Worm (Caenorhabditis elegans): Measurements from ENCODE around the gene pat-4.

The pat-4 gene

ce11 chrIII:86316-86715 lies 8.3 kb downstream of the pat-4 start, which contains the start of gene attf-3 (continued):
- no peak for TF ChIP-seq attf-4 (tag; optimal IDR thresholded peaks at IDR 0.05)
- no peak for TF ChIP-seq spr-1 (tag; optimal IDR thresholded peaks at IDR 0.05)
- no peak for TF ChIP-seq F10B5.3 (tag; optimal IDR thresholded peaks at IDR 0.05)
- peak; percentile 32 for TF ChIP-seq hlh-11 (tag; optimal IDR thresholded peaks at IDR 0.05)
- no peak for TF ChIP-seq daf-12 (tag; optimal IDR thresholded peaks at IDR 0.05)
- peak; percentile 96 for TF ChIP-seq Y48G9A.11 (GFP tag; IDR thresholded peaks at IDR 0.05)
- TF ChIP-seq mdt-29 (GFP tag; IDR thresholded peaks at IDR 0.05), result no peak
- TF ChIP-seq vab-7 (GFP tag; IDR thresholded peaks at IDR 0.05), result no peak
- TF ChIP-seq ctbp-1 (GFP tag; IDR thresholded peaks at IDR 0.05), result no peak
- TF ChIP-seq nhr-10 (tag; optimal IDR thresholded peaks at IDR 0.05), result no peak
- TF ChIP-seq tag-97 (GFP tag; IDR thresholded peaks at IDR 0.05), result no peak
- TF ChIP-seq cey-2 (tag; optimal IDR thresholded peaks at IDR 0.05; ENCODE audit: borderline replicate concordance, insufficient read depth), result no peak
- no peak for TF ChIP-seq skn-1 (tag; optimal IDR thresholded peaks at IDR 0.05)
- no peak for TF ChIP-seq hif-1 (tag; optimal IDR thresholded peaks at IDR 0.05)
- no peak for TF ChIP-seq aha-1 (tag)
- TF ChIP-seq nhr-6 (tag; optimal IDR thresholded peaks at IDR 0.05), result peak; percentile 40
- TF ChIP-seq nhr-111 (GFP tag; optimal IDR thresholded peaks at IDR 0.05), result no peak
- TF ChIP-seq T20F7.1 (GFP tag; optimal IDR thresholded peaks at IDR 0.05), result no peak
- TF ChIP-seq ztf-7 (tag; optimal IDR thresholded peaks at IDR 0.05), result no peak
- TF ChIP-seq mep-1 (tag; optimal IDR thresholded peaks at IDR 0.05), result peak; percentile 60
- no peak for TF ChIP-seq nhr-102 (tag; optimal IDR thresholded peaks at IDR 0.05)
- TF ChIP-seq lin-39 (tag; optimal IDR thresholded peaks at IDR 0.05), result no peak
- TF ChIP-seq zip-11 (GFP tag; IDR thresholded peaks at IDR 0.05), result no peak
- no peak for TF ChIP-seq zfp-2 (tag; optimal IDR thresholded peaks at IDR 0.05)
- no peak for TF ChIP-seq php-3 (GFP tag; IDR thresholded peaks at IDR 0.05)
- no peak for TF ChIP-seq ceh-62 (tag; optimal IDR thresholded peaks at IDR 0.05)
- no peak for TF ChIP-seq spr-3 (GFP tag; optimal IDR thresholded peaks at IDR 0.05)
- peak; percentile 63 for TF ChIP-seq hlh-30 (tag; optimal IDR thresholded peaks at IDR 0.05; ENCODE audit: insufficient read depth)
- no peak for TF ChIP-seq saeg-2 (GFP tag; IDR thresholded peaks at IDR 0.05)
- TF ChIP-seq aly-2 (tag; optimal IDR thresholded peaks at IDR 0.05), result no peak
- peak; percentile 65 for TF ChIP-seq fkh-10 (GFP tag; optimal IDR thresholded peaks at IDR 0.05)
- TF ChIP-seq ceh-44 (GFP tag; IDR thresholded peaks at IDR 0.05), result no peak
- no peak for TF ChIP-seq ZK337.2 (GFP tag; IDR thresholded peaks at IDR 0.05)
- TF ChIP-seq lsy-2 (tag; optimal IDR thresholded peaks at IDR 0.05), result peak in 1 of 2 experiments; percentile 87
- no peak for TF ChIP-seq tra-1 (GFP tag; IDR thresholded peaks at IDR 0.05)
- TF ChIP-seq daf-16 (GFP tag; optimal IDR thresholded peaks at IDR 0.05), result peak in 1 of 2 experiments; percentile 11
- TF ChIP-seq daf-16 (tag; optimal IDR thresholded peaks at IDR 0.05), result peak; percentile 78
- TF ChIP-seq F37D6.2 (tag; optimal IDR thresholded peaks at IDR 0.05), result no peak
- no peak for TF ChIP-seq pha-4 (GFP tag; IDR thresholded peaks at IDR 0.05)
- no peak for TF ChIP-seq pha-4 (tag; optimal IDR thresholded peaks at IDR 0.05)
- no peak for TF ChIP-seq madf-5 (GFP tag; IDR thresholded peaks at IDR 0.05)
- no peak for TF ChIP-seq F49E8.2 (tag; optimal IDR thresholded peaks at IDR 0.05; ENCODE audit: borderline replicate concordance)
- no peak for TF ChIP-seq ama-1 (optimal IDR thresholded peaks at IDR 0.05)
- no peak for TF ChIP-seq nhr-237 (tag; optimal IDR thresholded peaks at IDR 0.05)
- no peak for TF ChIP-seq mxl-3 (GFP tag; optimal IDR thresholded peaks at IDR 0.05)
- TF ChIP-seq dpl-1 (GFP tag; optimal IDR thresholded peaks at IDR 0.05), result peak; percentile 67
- peak; percentile 52 for TF ChIP-seq lin-38 (GFP tag; IDR thresholded peaks at IDR 0.05)
- TF ChIP-seq zip-2 (tag; optimal IDR thresholded peaks at IDR 0.05), result no peak
- TF ChIP-seq nhr-42 (GFP tag; IDR thresholded peaks at IDR 0.05), result no peak
- TF ChIP-seq hmg-1.1 (GFP tag; IDR thresholded peaks at IDR 0.05), result peak; percentile 30; the same call in 1 of the 2 replicates
- TF ChIP-seq T26A8.4 (GFP tag; IDR thresholded peaks at IDR 0.05), result no peak
- TF ChIP-seq ceh-32 (tag; optimal IDR thresholded peaks at IDR 0.05; ENCODE audit: poor library complexity), result no peak
- no peak for TF ChIP-seq F26F4.8 (GFP tag; conservative IDR thresholded peaks at IDR 0.05)

All from whole organism, L4 larva.